Worm (Caenorhabditis elegans): ENCODE results near the gene F58B4.6.

The F58B4.6 gene

ce11 chrV:10925658-10926057 is 827 bp downstream of the F58B4.6 start:
- TF ChIP-seq ceh-79 (tag; optimal IDR thresholded peaks at IDR 0.05), result no peak
- no peak for TF ChIP-seq zim-3 (tag; optimal IDR thresholded peaks at IDR 0.05)
- TF ChIP-seq lsy-27 (tag; optimal IDR thresholded peaks at IDR 0.05; ENCODE audit: borderline replicate concordance, insufficient read depth), result no peak
- no peak for TF ChIP-seq lin-54 (GFP tag; optimal IDR thresholded peaks at IDR 0.05)

ce11 chrV:10929511-10929910 is 4.7 kb downstream of the F58B4.6 start, which contains the start of gene F58B4.3:
TSS of gene F58B4.3 (plus strand) at chrV:10929811.
- no peak for TF ChIP-seq snpc-4 (GFP tag; optimal IDR thresholded peaks at IDR 0.05)
- no peak for TF ChIP-seq snpc-4 (tag; optimal IDR thresholded peaks at IDR 0.05)
- no peak for TF ChIP-seq pha-4 (tag; optimal IDR thresholded peaks at IDR 0.05)
- no peak for TF ChIP-seq F22D6.2 (tag; optimal IDR thresholded peaks at IDR 0.05)
- no peak for TF ChIP-seq fkh-3 (tag; optimal IDR thresholded peaks at IDR 0.05)
- TF ChIP-seq unc-62 (GFP tag; optimal IDR thresholded peaks at IDR 0.05), result no peak
- no peak for TF ChIP-seq madf-3 (GFP tag; IDR thresholded peaks at IDR 0.05)
- TF ChIP-seq zfh-2 (GFP tag; conservative IDR thresholded peaks at IDR 0.05), result no peak

ce11 chrV:10931189-10931588 is 6.4 kb downstream of the F58B4.6 start, which contains the start of gene scvp-1:
TSS of gene scvp-1 (minus strand) at chrV:10931289.
- no peak for TF ChIP-seq ceh-40 (GFP tag; IDR thresholded peaks at IDR 0.05)
- no peak for TF ChIP-seq snpc-3.4 (tag; optimal IDR thresholded peaks at IDR 0.05)
- TF ChIP-seq madf-6 (GFP tag; IDR thresholded peaks at IDR 0.05), result no peak
- TF ChIP-seq xnd-1 (tag; optimal IDR thresholded peaks at IDR 0.05), result no peak
- TF ChIP-seq unc-62 (GFP tag; optimal IDR thresholded peaks at IDR 0.05), result no peak
- no peak for TF ChIP-seq C06A6.2 (GFP tag; conservative IDR thresholded peaks at IDR 0.05)
- no peak for TF ChIP-seq tlf-1 (GFP tag; optimal IDR thresholded peaks at IDR 0.05)
- no peak for TF ChIP-seq pbrm-1 (GFP tag; IDR thresholded peaks at IDR 0.05)
- no peak for TF ChIP-seq lsy-27 (tag; optimal IDR thresholded peaks at IDR 0.05; ENCODE audit: borderline replicate concordance, insufficient read depth)

ce11 chrV:10932411-10932810 is 7.6 kb downstream of the F58B4.6 start, which contains the start of gene F58B4.5:
TSS of gene F58B4.5 (plus strand) at chrV:10932693.
- TF ChIP-seq nhr-80 (tag; optimal IDR thresholded peaks at IDR 0.05), result peak; percentile 92
- no peak for TF ChIP-seq T07F8.4 (tag; optimal IDR thresholded peaks at IDR 0.05)

- no peak for TF ChIP-seq zim-3 (tag; optimal IDR thresholded peaks at IDR 0.05)
- TF ChIP-seq B0336.3 (GFP tag; IDR thresholded peaks at IDR 0.05), result no peak
- peak; percentile 66 for TF ChIP-seq nhr-80 (tag; optimal IDR thresholded peaks at IDR 0.05)
- TF ChIP-seq T07F8.4 (tag; optimal IDR thresholded peaks at IDR 0.05), result no peak
These were observed 11.8 kb downstream of the F58B4.6 start, which contains the start of gene F17C11.12 for ce11 chrV:10936681-10937080. TSS of gene F17C11.12 (minus strand) at chrV:10936920.

- TF ChIP-seq mes-4 (tag; optimal IDR thresholded peaks at IDR 0.05), result no peak
- peak; percentile 4 for TF ChIP-seq nhr-90 (tag; optimal IDR thresholded peaks at IDR 0.05)
- TF ChIP-seq bed-1 (GFP tag; IDR thresholded peaks at IDR 0.05), result no peak
- TF ChIP-seq mcd-1 (GFP tag; IDR thresholded peaks at IDR 0.05), result 0 out of 2 replicates have a peak, but pooled peaks have one; percentile 21
- TF ChIP-seq snpc-1.3 (tag; optimal IDR thresholded peaks at IDR 0.05; ENCODE audit: insufficient read depth), result no peak
- no peak for TF ChIP-seq die-1 (tag; optimal IDR thresholded peaks at IDR 0.05)
- peak; percentile 21 for TF ChIP-seq repo-1 (tag; optimal IDR thresholded peaks at IDR 0.05)
- peak; percentile 54; the same call in 1 of the 2 replicates for TF ChIP-seq cebp-1 (GFP tag; IDR thresholded peaks at IDR 0.05)
- TF ChIP-seq cebp-1 (tag; optimal IDR thresholded peaks at IDR 0.05), result peak; percentile 51
- peak; percentile 80 for TF ChIP-seq nfyb-1 (GFP tag; IDR thresholded peaks at IDR 0.05)
- TF ChIP-seq tbp1 (GFP tag; optimal IDR thresholded peaks at IDR 0.05), result peak; percentile 2
- peak; percentile 33 for TF ChIP-seq lin-40 (tag; optimal IDR thresholded peaks at IDR 0.05)
- peak in 1 of 3 experiments; percentile 52 for TF ChIP-seq lin-35 (GFP tag; optimal IDR thresholded peaks at IDR 0.05)
- no peak for TF ChIP-seq fkh-3 (tag; optimal IDR thresholded peaks at IDR 0.05)
- TF ChIP-seq ZK185.1 (tag; optimal IDR thresholded peaks at IDR 0.05; ENCODE audit: poor library complexity, severe bottlenecking), result no peak
- TF ChIP-seq mxl-1 (tag; optimal IDR thresholded peaks at IDR 0.05), result no peak
- TF ChIP-seq ets-4 (GFP tag; optimal IDR thresholded peaks at IDR 0.05), result no peak
- TF ChIP-seq somi-1 (GFP tag; optimal IDR thresholded peaks at IDR 0.05), result peak; percentile 50
- TF ChIP-seq nhr-27 (tag; optimal IDR thresholded peaks at IDR 0.05), result no peak
- peak; percentile 33 for TF ChIP-seq C06A6.2 (GFP tag; conservative IDR thresholded peaks at IDR 0.05)
These were observed 12.5 kb downstream of the F58B4.6 start for ce11 chrV:10937294-10937693.

All from whole organism, young adult.